Fruit fly (Drosophila melanogaster): ENCODE measurements around the gene bond.
A peak's percentile ranks its signal among the peaks of the same experiment; 100 is the strongest.

The bond gene

dm6 chr3R:22546017-22546416 lies 4.5 kb upstream of the bond start (continued):
- TF ChIP-seq otp (GFP tag; IDR thresholded peaks at IDR 0.05) (no peak), CG6813 (GFP tag; optimal IDR thresholded peaks at IDR 0.05) (no peak), sug (tag; optimal IDR thresholded peaks at IDR 0.05) (peak; percentile 46), eve (GFP tag; optimal IDR thresholded peaks at IDR 0.05) (no peak)

- TF ChIP-seq CTCF (GFP tag; optimal IDR thresholded peaks at IDR 0.05) (peak; percentile 39), cg (GFP tag; optimal IDR thresholded peaks at IDR 0.05) (no peak), Myb (GFP tag; optimal IDR thresholded peaks at IDR 0.05) (peak; percentile 74), CG12769 (tag; optimal IDR thresholded peaks at IDR 0.05) (peak; percentile 55), CG4404 (GFP tag; IDR thresholded peaks at IDR 0.05) (no peak), CG1024 (GFP tag; IDR thresholded peaks at IDR 0.05) (no peak), pho (GFP tag; optimal IDR thresholded peaks at IDR 0.05) (no peak), Med (GFP tag) (peak; percentile 91), CG1647 (GFP tag; optimal IDR thresholded peaks at IDR 0.05) (no peak), gfzf (GFP tag; optimal IDR thresholded peaks at IDR 0.05) (peak; percentile 97), Sox100B (GFP tag; optimal IDR thresholded peaks at IDR 0.05) (no peak), eyg (GFP tag; optimal IDR thresholded peaks at IDR 0.05) (no peak), NC2α (GFP tag; optimal IDR thresholded peaks at IDR 0.05) (no peak), pzg (GFP tag; optimal IDR thresholded peaks at IDR 0.05) (peak; percentile 97), lov (optimal IDR thresholded peaks at IDR 0.05) (no peak), lov (GFP tag; IDR thresholded peaks at IDR 0.05) (no peak), CG13894 (tag; optimal IDR thresholded peaks at IDR 0.05) (no peak), sna (GFP tag; IDR thresholded peaks at IDR 0.05; ENCODE audit: partially characterized antibody) (0 out of 2 replicates have a peak, but pooled peaks have one; percentile 29), zf30C (GFP tag; optimal IDR thresholded peaks at IDR 0.05) (peak; percentile 95), CG15269 (tag; optimal IDR thresholded peaks at IDR 0.05) (peak; percentile 7), maf-S (GFP tag; optimal IDR thresholded peaks at IDR 0.05) (no peak), CG10565 (GFP tag; optimal IDR thresholded peaks at IDR 0.05) (no peak), CG2116 (GFP tag; optimal IDR thresholded peaks at IDR 0.05) (peak; percentile 47), klu (GFP tag; IDR thresholded peaks at IDR 0.05) (no peak), CG14860 (GFP tag; IDR thresholded peaks at IDR 0.05; ENCODE audit: partially characterized antibody) (no peak), Six4 (GFP tag; optimal IDR thresholded peaks at IDR 0.05) (no peak), chm (GFP tag; IDR thresholded peaks at IDR 0.05) (0 out of 2 replicates have a peak, but pooled peaks have one; percentile 8), CG31365 (tag; optimal IDR thresholded peaks at IDR 0.05) (no peak), chinmo (GFP tag; IDR thresholded peaks at IDR 0.05; ENCODE audit: partially characterized antibody) (peak; percentile 54; the same call in 1 of the 4 replicates), Fer1 (GFP tag; optimal IDR thresholded peaks at IDR 0.05) (peak; percentile 39), lab (GFP tag; optimal IDR thresholded peaks at IDR 0.05) (peak; percentile 48), CG18619 (GFP tag; optimal IDR thresholded peaks at IDR 0.05) (no peak), inv (GFP tag; IDR thresholded peaks at IDR 0.05; ENCODE audit: partially characterized antibody) (no peak), Hsf (GFP tag; optimal IDR thresholded peaks at IDR 0.05) (no peak), dmrt11E (tag; optimal IDR thresholded peaks at IDR 0.05) (peak; percentile 8), CG6765 (GFP tag; optimal IDR thresholded peaks at IDR 0.05) (peak; percentile 42), bab2 (GFP tag; optimal IDR thresholded peaks at IDR 0.05) (peak; percentile 16), ERR (GFP tag; optimal IDR thresholded peaks at IDR 0.05) (no peak), sens (GFP tag) (peak; percentile 79), BEAF-32 (GFP tag; optimal IDR thresholded peaks at IDR 0.05) (peak; percentile 62), p53 (GFP tag; optimal IDR thresholded peaks at IDR 0.05) (peak; percentile 65), Dip2 (GFP tag; IDR thresholded peaks at IDR 0.05) (no peak), Oli (tag; optimal IDR thresholded peaks at IDR 0.05) (no peak), Lpt (GFP tag; optimal IDR thresholded peaks at IDR 0.05) (no peak), insv (GFP tag; optimal IDR thresholded peaks at IDR 0.05) (no peak), Abd-B (GFP tag; optimal IDR thresholded peaks at IDR 0.05) (no peak)
These were observed 2.9 kb upstream of the bond start, which contains the start of gene AdipoR for dm6 chr3R:22547585-22548022. Gene AdipoR (minus strand): TSS chr3R:22547846.

Measured in whole organism, embryonic.